Fruit fly (Drosophila melanogaster): ENCODE measurements around the gene CG33310.

The CG33310 gene

dm6 chr2L:14994834-14995506, 31.7 kb upstream of the CG33310 start (continued):
- TF ChIP-seq kni (GFP tag; optimal IDR thresholded peaks at IDR 0.05) (no peak), Hand (GFP tag; optimal IDR thresholded peaks at IDR 0.05) (no peak), mam (GFP tag; optimal IDR thresholded peaks at IDR 0.05) (no peak), cwo (GFP tag; optimal IDR thresholded peaks at IDR 0.05) (no peak), CG15479 (GFP tag; optimal IDR thresholded peaks at IDR 0.05) (no peak), wdn (GFP tag; IDR thresholded peaks at IDR 0.05) (no peak), CG7963 (GFP tag; IDR thresholded peaks at IDR 0.05; ENCODE audit: partially characterized antibody) (no peak), CG17186 (GFP tag; optimal IDR thresholded peaks at IDR 0.05) (no peak), CG8290 (GFP tag; optimal IDR thresholded peaks at IDR 0.05) (no peak), CG8290 (tag; optimal IDR thresholded peaks at IDR 0.05) (no peak), Pdp1 (GFP tag; optimal IDR thresholded peaks at IDR 0.05) (no peak), fd96Cb (tag; optimal IDR thresholded peaks at IDR 0.05) (peak; percentile 8), CG7928 (GFP tag; optimal IDR thresholded peaks at IDR 0.05) (no peak), CG8089 (GFP tag; optimal IDR thresholded peaks at IDR 0.05) (no peak), vnd (GFP tag; IDR thresholded peaks at IDR 0.05; ENCODE audit: partially characterized antibody) (no peak), ro (GFP tag; IDR thresholded peaks at IDR 0.05) (no peak), br (optimal IDR thresholded peaks at IDR 0.05) (no peak), CG10979 (tag; optimal IDR thresholded peaks at IDR 0.05) (peak; percentile 1), CG7839 (tag; optimal IDR thresholded peaks at IDR 0.05) (peak; percentile 48), CG3847 (GFP tag; IDR thresholded peaks at IDR 0.05) (no peak), gem (tag; optimal IDR thresholded peaks at IDR 0.05) (peak; percentile 69), jumu (GFP tag; optimal IDR thresholded peaks at IDR 0.05) (no peak), toy (GFP tag; IDR thresholded peaks at IDR 0.05) (no peak), NK7.1 (GFP tag; optimal IDR thresholded peaks at IDR 0.05) (no peak), mirr (GFP tag; optimal IDR thresholded peaks at IDR 0.05) (no peak), CG33213 (GFP tag; optimal IDR thresholded peaks at IDR 0.05) (no peak), lola (GFP tag; optimal IDR thresholded peaks at IDR 0.05) (peak in 1 of 3 experiments; percentile 8), Xbp1 (GFP tag; optimal IDR thresholded peaks at IDR 0.05) (peak; percentile 11), crc (GFP tag; optimal IDR thresholded peaks at IDR 0.05) (no peak), CG8944 (GFP tag; optimal IDR thresholded peaks at IDR 0.05) (no peak), ranshi (GFP tag; IDR thresholded peaks at IDR 0.05) (no peak), CG18262 (tag; optimal IDR thresholded peaks at IDR 0.05) (peak; percentile 17), Adf1 (GFP tag; IDR thresholded peaks at IDR 0.05) (no peak), twi (tag; optimal IDR thresholded peaks at IDR 0.05) (no peak), tgo (GFP tag; IDR thresholded peaks at IDR 0.05) (no peak), CG1602 (GFP tag; optimal IDR thresholded peaks at IDR 0.05) (peak; percentile 19), CTCF (GFP tag; optimal IDR thresholded peaks at IDR 0.05) (peak; percentile 58), Eip74EF (GFP tag; optimal IDR thresholded peaks at IDR 0.05) (no peak), pnt (GFP tag; optimal IDR thresholded peaks at IDR 0.05) (no peak), prd (optimal IDR thresholded peaks at IDR 0.05) (no peak), prd (GFP tag; IDR thresholded peaks at IDR 0.05) (no peak), HLH3B (GFP tag; IDR thresholded peaks at IDR 0.05) (no peak), emc (GFP tag; optimal IDR thresholded peaks at IDR 0.05) (no peak), bigmax (GFP tag; optimal IDR thresholded peaks at IDR 0.05) (no peak), CG17829 (tag; optimal IDR thresholded peaks at IDR 0.05) (no peak), CrebB (tag; optimal IDR thresholded peaks at IDR 0.05) (no peak), Bgb (GFP tag; IDR thresholded peaks at IDR 0.05; ENCODE audit: partially characterized antibody) (no peak), CG11695 (GFP tag; IDR thresholded peaks at IDR 0.05) (0 out of 3 replicates have a peak, but pooled peaks have one; percentile 15), sens-2 (GFP tag; IDR thresholded peaks at IDR 0.05) (no peak), jigr1 (GFP tag; IDR thresholded peaks at IDR 0.05) (no peak), oc (tag; optimal IDR thresholded peaks at IDR 0.05) (no peak), NC2β (GFP tag; optimal IDR thresholded peaks at IDR 0.05) (no peak)
